Worm (Caenorhabditis elegans): ENCODE measurements around the gene sir-2.3.

sir-2.3 gene

DNA sequence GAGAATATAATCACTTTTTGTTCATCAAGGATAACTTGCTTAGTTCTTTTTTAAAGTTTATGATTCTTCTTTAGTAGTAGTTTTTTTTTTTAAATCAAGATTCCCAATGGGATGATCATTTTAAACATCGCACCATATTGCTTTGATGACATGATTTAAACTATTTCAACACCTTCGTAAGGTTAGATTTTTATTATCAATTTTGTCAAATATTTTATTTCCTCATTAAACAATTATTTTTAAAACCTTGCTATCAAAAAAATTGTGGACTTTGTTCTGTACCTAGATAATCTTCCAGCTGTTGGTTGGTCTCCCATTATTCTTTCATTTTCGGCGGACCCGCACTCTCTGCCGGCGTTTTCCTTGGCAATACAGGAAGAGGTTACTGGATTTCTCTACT, at the start of gene sir-2.3:
sir-2.3 (plus strand) TSS at position 301 of the 400 bp plus-strand sequence.
- TF ChIP-seq aha-1 (tag) = peak; percentile 40
- TF ChIP-seq hmg-1.1 (GFP tag; IDR thresholded peaks at IDR 0.05) = no peak
- no peak for TF ChIP-seq zip-11 (GFP tag; IDR thresholded peaks at IDR 0.05)

- 0 out of 2 replicates have a peak, but pooled peaks have one; percentile 46 for TF ChIP-seq lin-1 (GFP tag; IDR thresholded peaks at IDR 0.05)
- TF ChIP-seq hlh-11 (tag; optimal IDR thresholded peaks at IDR 0.05) = no peak
- TF ChIP-seq hif-1 (tag; optimal IDR thresholded peaks at IDR 0.05) = no peak
- TF ChIP-seq php-3 (GFP tag; IDR thresholded peaks at IDR 0.05) = no peak
- TF ChIP-seq nhr-102 (tag; optimal IDR thresholded peaks at IDR 0.05) = peak; percentile 29
- TF ChIP-seq lir-3 (tag; optimal IDR thresholded peaks at IDR 0.05) = peak; percentile 59
- no peak for TF ChIP-seq unc-62 (GFP tag; optimal IDR thresholded peaks at IDR 0.05 in 1 of 2)
- TF ChIP-seq unc-62 (tag; optimal IDR thresholded peaks at IDR 0.05) = no peak
- TF ChIP-seq lin-15B (tag; optimal IDR thresholded peaks at IDR 0.05) = no peak
- no peak for TF ChIP-seq nhr-76 (tag; optimal IDR thresholded peaks at IDR 0.05)
- TF ChIP-seq ceh-20 (GFP tag; IDR thresholded peaks at IDR 0.05) = 0 out of 2 replicates have a peak, but pooled peaks have one; percentile 17
- TF ChIP-seq T20F7.1 (GFP tag; optimal IDR thresholded peaks at IDR 0.05) = no peak
- peak; percentile 23; the same call in 1 of the 2 replicates for TF ChIP-seq dmd-6 (GFP tag; IDR thresholded peaks at IDR 0.05)
- TF ChIP-seq daf-12 (tag; optimal IDR thresholded peaks at IDR 0.05) = no peak
- TF ChIP-seq hmg-1.1 (GFP tag; IDR thresholded peaks at IDR 0.05) = no peak
- TF ChIP-seq tag-97 (GFP tag; IDR thresholded peaks at IDR 0.05) = no peak
- TF ChIP-seq egl-43 (GFP tag; IDR thresholded peaks at IDR 0.05) = peak; percentile 85
- no peak for TF ChIP-seq mdl-1 (tag; optimal IDR thresholded peaks at IDR 0.05)
- no peak for TF ChIP-seq nhr-237 (tag; optimal IDR thresholded peaks at IDR 0.05)
- peak; percentile 19 for TF ChIP-seq unc-130 (GFP tag; optimal IDR thresholded peaks at IDR 0.05)
- no peak for TF ChIP-seq mdt-29 (GFP tag; IDR thresholded peaks at IDR 0.05)
- TF ChIP-seq Y75B8A.6 (GFP tag; IDR thresholded peaks at IDR 0.05) = no peak
- TF ChIP-seq spr-1 (tag; optimal IDR thresholded peaks at IDR 0.05) = peak; percentile 21
- no peak for TF ChIP-seq attf-4 (tag; optimal IDR thresholded peaks at IDR 0.05)
- TF ChIP-seq lin-13 (GFP tag; optimal IDR thresholded peaks at IDR 0.05) = no peak
- peak; percentile 33 for TF ChIP-seq nhr-48 (tag; optimal IDR thresholded peaks at IDR 0.05)
- TF ChIP-seq vab-7 (GFP tag; IDR thresholded peaks at IDR 0.05) = peak; percentile 83
- TF ChIP-seq skn-1 (tag; optimal IDR thresholded peaks at IDR 0.05) = no peak
- 0 out of 4 replicates have a peak, but pooled peaks of 1 of the 2 experiments have one; percentile 55 for TF ChIP-seq madf-5 (GFP tag; IDR thresholded peaks at IDR 0.05)
- peak; percentile 90 for TF ChIP-seq lim-7 (GFP tag; IDR thresholded peaks at IDR 0.05)
- TF ChIP-seq ztf-7 (tag; optimal IDR thresholded peaks at IDR 0.05) = no peak
- peak; percentile 35 for TF ChIP-seq duxl-1 (tag; optimal IDR thresholded peaks at IDR 0.05; ENCODE audit: poor library complexity)
- 0 out of 2 replicates have a peak, but pooled peaks have one; percentile 30 for TF ChIP-seq saeg-2 (GFP tag; IDR thresholded peaks at IDR 0.05)
- no peak for TF ChIP-seq ama-1 (optimal IDR thresholded peaks at IDR 0.05)
- TF ChIP-seq nhr-28 (tag; optimal IDR thresholded peaks at IDR 0.05) = no peak
- no peak for TF ChIP-seq jun-1 (tag; optimal IDR thresholded peaks at IDR 0.05)
- no peak for TF ChIP-seq mes-2 (tag; optimal IDR thresholded peaks at IDR 0.05; ENCODE audit: poor library complexity, severe bottlenecking)
- peak; percentile 82 for TF ChIP-seq pha-4 (GFP tag; IDR thresholded peaks at IDR 0.05)
- no peak for TF ChIP-seq pha-4 (tag; optimal IDR thresholded peaks at IDR 0.05)
- no peak for TF ChIP-seq F37D6.2 (tag; optimal IDR thresholded peaks at IDR 0.05)
- no peak for TF ChIP-seq R02D3.7 (tag; optimal IDR thresholded peaks at IDR 0.05)
- TF ChIP-seq zfp-2 (tag; optimal IDR thresholded peaks at IDR 0.05) = no peak
- no peak for TF ChIP-seq lin-38 (GFP tag; IDR thresholded peaks at IDR 0.05)
- no peak for TF ChIP-seq set-16 (GFP tag; IDR thresholded peaks at IDR 0.05)
- TF ChIP-seq mxl-3 (GFP tag; optimal IDR thresholded peaks at IDR 0.05) = peak; percentile 10
- no peak for TF ChIP-seq sdz-12 (GFP tag; optimal IDR thresholded peaks at IDR 0.05)
- TF ChIP-seq mxl-2 (GFP tag; conservative IDR thresholded peaks at IDR 0.05) = no peak
- no peak; the same call in 1 of the 2 replicates for TF ChIP-seq T26A8.4 (GFP tag; IDR thresholded peaks at IDR 0.05)
Observed at ce11 chrX:13283462-13283861, 48.0 kb upstream of the sir-2.3 start.

Measured in whole organism, L4 larva.